Worm (Caenorhabditis elegans) whole organism, late embryonic: ENCODE measurements around the gene Y116A8C.25.

Experiments used
- C08G9.2 ChIP-seq: sonication (generic microtip); optimal IDR thresholded peaks from 2 replicates; lab custom pipeline; 2016; ENCODE audit warnings: mild to moderate bottlenecking, missing genetic modification characterization, moderate library complexity, missing compliant biosample characterization
- ama-1 ChIP-seq: fragments of 150-350 bp; optimal IDR thresholded peaks from 2 replicates; lab custom pipeline; 2014
- rnt-1 ChIP-seq: sonication (generic microtip); optimal IDR thresholded peaks from 2 replicates; lab custom pipeline; 2016; ENCODE audit warnings: missing genetic modification characterization, missing compliant biosample characterization

ce11 chrIV:17084317-17084716 lies 5.8 kb upstream of the Y116A8C.25 start:
- TF ChIP-seq rnt-1 (tag; lab: Kevin White, UChicago) (no peak), C08G9.2 (tag; lab: Kevin White, UChicago) (no peak), ama-1 (lab: Kevin White, UChicago) (no peak)
